Worm (Caenorhabditis elegans) whole organism, early embryonic: ENCODE results near the gene H03G16.1.

Experiments
- F13C5.2 ChIP-seq: sonication (generic microtip); optimal IDR thresholded peaks from 2 replicates; lab custom pipeline; 2017; ENCODE audit warnings: mild to moderate bottlenecking, missing genetic modification characterization, inconsistent platforms, missing compliant biosample characterization
- ama-1 ChIP-seq: fragments of 150-350 bp; optimal IDR thresholded peaks from 2 replicates; lab custom pipeline; 2014
- ceh-13 ChIP-seq: fragments of 200-800 bp; sonication (Bioruptor generic); optimal IDR thresholded peaks from 2 replicates; lab custom pipeline; 2018; ENCODE audit warnings: mild to moderate bottlenecking, missing genetic modification characterization, missing compliant biosample characterization
- ceh-36 ChIP-seq: sonication (generic microtip); optimal IDR thresholded peaks from 2 replicates; lab custom pipeline; 2016; ENCODE audit warnings: missing genetic modification characterization, inconsistent platforms, missing compliant biosample characterization
- ets-7 ChIP-seq: sonication (generic microtip); optimal IDR thresholded peaks from 2 replicates; lab custom pipeline; 2016; ENCODE audit warnings: missing genotype, missing genetic modification characterization, missing compliant biosample characterization
- flt-1 ChIP-seq: fragments of 200-800 bp; sonication (Bioruptor generic); IDR thresholded peaks from 2 replicates; pipeline ENCODE4 v1.3.6; 2022; ENCODE audit warnings: missing genetic modification characterization, missing compliant biosample characterization
- hmbx-1 ChIP-seq: sonication (generic microtip); optimal IDR thresholded peaks from 2 replicates; lab custom pipeline; 2016; ENCODE audit warnings: mild to moderate bottlenecking, missing genetic modification characterization, missing compliant biosample characterization
- hmg-4 ChIP-seq: fragments of 200-800 bp; sonication (Bioruptor generic); optimal IDR thresholded peaks from 2 replicates; lab custom pipeline; 2018; ENCODE audit warnings: mild to moderate bottlenecking, missing genetic modification characterization, missing compliant biosample characterization
- hnd-1 ChIP-seq: sonication (generic microtip); optimal IDR thresholded peaks from 2 replicates; lab custom pipeline; 2016; ENCODE audit warnings: missing genetic modification characterization, missing compliant biosample characterization
- scrt-1 ChIP-seq: fragments of 200-800 bp; sonication (Bioruptor generic); IDR thresholded peaks from 2 replicates; pipeline ENCODE4 v1.3.6; 2022; ENCODE audit warnings: missing genetic modification characterization, missing compliant biosample characterization
- sea-1 ChIP-seq: fragments of 200-800 bp; sonication (Bioruptor generic); conservative IDR thresholded peaks from 2 replicates; pipeline ENCODE4 v1.3.6; 2022; ENCODE audit warnings: missing genetic modification characterization, missing compliant biosample characterization
- tbx-11 ChIP-seq: fragments of 200-800 bp; sonication (Bioruptor generic); IDR thresholded peaks from 2 replicates; pipeline ENCODE4 v1.3.6; 2022; ENCODE audit warnings: missing genetic modification characterization, missing compliant biosample characterization
- tbx-37 ChIP-seq: fragments of 200-800 bp; sonication (Bioruptor generic); conservative IDR thresholded peaks from 2 replicates; pipeline ENCODE4 v1.3.6; 2022; ENCODE audit warnings: missing genetic modification reagents, missing genetic modification characterization, missing compliant biosample characterization
- tra-4 ChIP-seq: sonication (generic microtip); optimal IDR thresholded peaks from 2 replicates; lab custom pipeline; 2017; ENCODE audit warnings: missing genetic modification characterization, missing compliant biosample characterization

DNA sequence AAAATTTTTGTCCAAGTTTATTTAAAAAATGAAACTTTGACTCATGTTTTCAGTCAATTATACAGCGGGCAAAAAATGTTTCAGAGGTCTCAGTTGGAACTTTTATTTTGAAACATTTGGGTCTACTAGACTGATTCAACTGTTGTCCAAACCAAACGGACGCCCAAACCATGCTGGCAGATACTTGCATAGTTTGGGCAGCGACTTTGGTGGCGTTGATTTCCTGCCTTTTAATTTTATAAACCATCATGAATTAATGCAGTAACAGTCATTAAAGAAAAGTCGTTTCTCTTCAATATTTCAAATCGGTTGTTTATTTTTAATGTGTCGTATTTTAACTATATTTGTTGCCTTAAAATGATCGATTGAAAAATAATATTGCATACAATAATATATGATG, 17.4 kb upstream of the H03G16.1 start:
- TF ChIP-seq tbx-11 (GFP tag; lab: Robert Waterston, UW) (no peak), F13C5.2 (tag; lab: Kevin White, UChicago) (no peak), flt-1 (GFP tag; lab: Robert Waterston, UW) (no peak), tbx-37 (GFP tag; lab: Robert Waterston, UW) (no peak), ama-1 (lab: Kevin White, UChicago) (no peak), ceh-36 (tag; lab: Kevin White, UChicago) (no peak), hnd-1 (no peak), scrt-1 (GFP tag; lab: Robert Waterston, UW) (no peak), ets-7 (tag; lab: Kevin White, UChicago) (no peak), tra-4 (tag; lab: Kevin White, UChicago) (no peak), hmg-4 (GFP tag; lab: Kevin White, UChicago) (no peak), ceh-13 (no peak), sea-1 (GFP tag; lab: Robert Waterston, UW) (no peak), hmbx-1 (no peak)
